Worm (Caenorhabditis elegans) whole organism, L4/young adult: Measurements from ENCODE around the gene ZK688.10.

Source experiments
- W03F9.2 ChIP-seq: fragments of 150-350 bp; optimal IDR thresholded peaks from 2 replicates; lab custom pipeline; 2014; ENCODE audit warnings: missing biosample characterization, missing genetic modification characterization
- dao-5 ChIP-seq: sonication (generic microtip); optimal IDR thresholded peaks from 2 replicates; lab custom pipeline; 2016; ENCODE audit warnings: missing genotype, missing genetic modification characterization, moderate library complexity, missing compliant biosample characterization
- him-1 ChIP-seq: sonication (generic microtip); optimal IDR thresholded peaks from 2 replicates; lab custom pipeline; 2016; ENCODE audit warnings: missing genotype, missing genetic modification reagents, missing genetic modification characterization, missing compliant biosample characterization

DNA sequence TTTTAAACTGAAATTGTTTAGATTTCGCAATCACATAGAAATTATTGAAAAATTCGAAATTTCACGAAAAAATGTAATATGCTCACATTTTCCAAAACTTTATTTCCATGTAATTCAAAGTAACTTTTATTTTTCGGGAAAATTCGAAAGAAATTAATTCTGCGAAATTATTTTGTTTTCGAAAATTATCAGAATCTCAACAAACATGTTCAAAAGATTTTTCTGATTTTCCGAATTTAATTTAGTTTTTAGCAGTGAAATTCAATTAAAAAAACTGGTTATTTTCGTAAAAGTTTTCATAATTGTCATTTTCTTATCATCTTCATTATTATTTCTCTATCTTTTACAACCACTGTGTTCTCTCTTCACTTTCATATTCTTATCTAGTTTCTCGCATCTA is 36.4 kb upstream of the ZK688.10 start, which contains the start of gene ran-2:
- no peak for TF ChIP-seq him-1 (tag; lab: Kevin White, UChicago)
- no peak for TF ChIP-seq W03F9.2 (tag; lab: Kevin White, UChicago)
- no peak for TF ChIP-seq dao-5 (tag; lab: Kevin White, UChicago)
